Worm (Caenorhabditis elegans) whole organism, L3 larva: ENCODE data around the gene M163.9.

Experiments
- R02D3.7 ChIP-seq: fragments of 150-350 bp; optimal IDR thresholded peaks from 2 replicates; lab custom pipeline; 2014; ENCODE audit warnings: missing biosample characterization, missing genetic modification characterization
- ZK546.5 ChIP-seq: sonication (generic microtip); optimal IDR thresholded peaks from 2 replicates; lab custom pipeline; 2017; ENCODE audit warnings: missing biosample characterization, missing genetic modification characterization
- aly-2 ChIP-seq: fragments of 150-350 bp; optimal IDR thresholded peaks from 2 replicates; lab custom pipeline; 2014; ENCODE audit warnings: missing biosample characterization, missing genetic modification characterization
- ceh-28 ChIP-seq: fragments of 150-350 bp; optimal IDR thresholded peaks from 2 replicates; lab custom pipeline; 2014; ENCODE audit warnings: missing biosample characterization, missing genetic modification reagents, missing genetic modification characterization
- ceh-82 ChIP-seq: fragments of 150-350 bp; optimal IDR thresholded peaks from 2 replicates; lab custom pipeline; 2014; ENCODE audit warnings: missing biosample characterization, missing genetic modification characterization
- egl-27 ChIP-seq: sonication (generic microtip); optimal IDR thresholded peaks from 4 replicates; lab custom pipeline; 2017; ENCODE audit warnings: missing biosample characterization, missing genetic modification reagents, missing genetic modification characterization
- egl-5 ChIP-seq: fragments of 150-350 bp; optimal IDR thresholded peaks from 2 replicates; lab custom pipeline; 2017; ENCODE audit warnings: missing biosample characterization, missing genetic modification reagents, missing genetic modification characterization, inconsistent platforms
- elt-1 ChIP-seq: fragments of 150-350 bp; optimal IDR thresholded peaks from 2 replicates; lab custom pipeline; 2014; ENCODE audit warnings: missing biosample characterization, missing genetic modification characterization
- elt-2 ChIP-seq: sonication (generic microtip); optimal IDR thresholded peaks from 2 replicates; lab custom pipeline; 2016; ENCODE audit warnings: missing genetic modification reagents, mild to moderate bottlenecking, missing genetic modification characterization, missing compliant biosample characterization
- elt-3 ChIP-seq, 3 experiments: fragments of 150-350 bp in 1 of 3; sonication (generic microtip) in 2 of 3; optimal IDR thresholded peaks; 2 replicates in 2 of 3; 4 replicates in 1 of 3; lab custom pipeline; 2014 to 2017; ENCODE audit warnings: missing biosample characterization in 3 of 3, missing genetic modification characterization in 3 of 3
- eor-1 ChIP-seq, 2 experiments: fragments of 150-350 bp; optimal IDR thresholded peaks; 2 replicates each; lab custom pipeline; 2014 to 2018; ENCODE audit warnings: missing biosample characterization in 2 of 2, missing genetic modification characterization in 2 of 2
- fkh-10 ChIP-seq: sonication (generic microtip); optimal IDR thresholded peaks from 2 replicates; lab custom pipeline; 2017; ENCODE audit warnings: missing biosample characterization, missing genetic modification reagents, missing genetic modification characterization
- fos-1 ChIP-seq: fragments of 150-350 bp; optimal IDR thresholded peaks from 2 replicates; lab custom pipeline; 2014; ENCODE audit warnings: missing biosample characterization, missing genetic modification characterization
- hmg-11 ChIP-seq: sonication (generic microtip); optimal IDR thresholded peaks from 2 replicates; lab custom pipeline; 2016; ENCODE audit warnings: missing genetic modification characterization, missing compliant biosample characterization
- jun-1 ChIP-seq: fragments of 150-350 bp; optimal IDR thresholded peaks from 2 replicates; lab custom pipeline; 2014; ENCODE audit warnings: missing biosample characterization, missing genetic modification reagents, missing genetic modification characterization
- lin-39 ChIP-seq: fragments of 150-350 bp; optimal IDR thresholded peaks from 2 replicates; lab custom pipeline; 2018; ENCODE audit warnings: missing biosample characterization, missing genetic modification reagents, missing genetic modification characterization
- lsy-12 ChIP-seq: sonication (generic microtip); optimal IDR thresholded peaks from 2 replicates; lab custom pipeline; 2016; ENCODE audit warnings: mild to moderate bottlenecking, missing genetic modification characterization, missing compliant biosample characterization
- mdl-1 ChIP-seq: fragments of 150-350 bp; optimal IDR thresholded peaks from 2 replicates; lab custom pipeline; 2014; ENCODE audit warnings: missing biosample characterization, missing genetic modification characterization
- mml-1 ChIP-seq: fragments of 150-350 bp; sonication (generic microtip); optimal IDR thresholded peaks from 3 replicates; lab custom pipeline; 2014; ENCODE audit warnings: missing biosample characterization, missing genetic modification characterization
- nfya-1 ChIP-seq: sonication (generic microtip); optimal IDR thresholded peaks from 2 replicates; lab custom pipeline; 2017; ENCODE audit warnings: missing genetic modification characterization, mild to moderate bottlenecking, missing compliant biosample characterization, antibody characterized with exemption, moderate library complexity; ENCODE audit not compliant: insufficient read depth
- nhr-11 ChIP-seq: fragments of 150-350 bp; optimal IDR thresholded peaks from 2 replicates; lab custom pipeline; 2014; ENCODE audit warnings: missing biosample characterization, missing genetic modification characterization
- nhr-12 ChIP-seq: fragments of 150-350 bp; optimal IDR thresholded peaks from 2 replicates; lab custom pipeline; 2014; ENCODE audit warnings: missing biosample characterization, missing genetic modification characterization
- nhr-23 ChIP-seq: fragments of 150-350 bp; optimal IDR thresholded peaks from 2 replicates; lab custom pipeline; 2014; ENCODE audit warnings: missing biosample characterization, missing genetic modification reagents, missing genetic modification characterization
- nhr-237 ChIP-seq: fragments of 150-350 bp; optimal IDR thresholded peaks from 2 replicates; lab custom pipeline; 2014; ENCODE audit warnings: missing biosample characterization, missing genetic modification characterization
- nhr-25 ChIP-seq: sonication (generic microtip); optimal IDR thresholded peaks from 2 replicates; lab custom pipeline; 2017; ENCODE audit warnings: missing biosample characterization, missing genetic modification characterization
- nhr-43 ChIP-seq: sonication (generic microtip); optimal IDR thresholded peaks from 2 replicates; lab custom pipeline; 2016; ENCODE audit warnings: mild to moderate bottlenecking, missing genetic modification characterization, missing compliant biosample characterization; ENCODE audit not compliant: poor library complexity, severe bottlenecking
- nhr-67 ChIP-seq: fragments of 150-350 bp; optimal IDR thresholded peaks from 2 replicates; lab custom pipeline; 2014; ENCODE audit warnings: missing biosample characterization, missing genetic modification characterization
- pha-4 ChIP-seq: fragments of 150-350 bp; optimal IDR thresholded peaks from 2 replicates; lab custom pipeline; 2014; ENCODE audit warnings: missing biosample characterization, missing genetic modification reagents, missing genetic modification characterization
- skn-1 ChIP-seq: fragments of 150-350 bp; optimal IDR thresholded peaks from 2 replicates; lab custom pipeline; 2014; ENCODE audit warnings: missing biosample characterization, missing genetic modification characterization
- snpc-4 ChIP-seq: fragments of 150-350 bp; optimal IDR thresholded peaks from 2 replicates; lab custom pipeline; 2014; ENCODE audit warnings: missing biosample characterization, missing genetic modification characterization
- tbx-2 ChIP-seq: sonication (generic microtip); optimal IDR thresholded peaks from 2 replicates; lab custom pipeline; 2016; ENCODE audit warnings: mild to moderate bottlenecking, missing genetic modification characterization, missing compliant biosample characterization
- unc-39 ChIP-seq: sonication (generic microtip); optimal IDR thresholded peaks from 4 replicates; lab custom pipeline; 2017; ENCODE audit warnings: missing biosample characterization, missing genetic modification characterization
- unc-62 ChIP-seq: fragments of 150-350 bp; sonication (generic microtip); optimal IDR thresholded peaks from 4 replicates; lab custom pipeline; 2014; ENCODE audit warnings: missing biosample characterization, missing genetic modification reagents, missing genetic modification characterization
- ztf-11 ChIP-seq: fragments of 150-350 bp; optimal IDR thresholded peaks from 2 replicates; lab custom pipeline; 2014; ENCODE audit warnings: missing biosample characterization, missing genetic modification characterization
- ztf-4 ChIP-seq: fragments of 150-350 bp; optimal IDR thresholded peaks from 2 replicates; lab custom pipeline; 2014; ENCODE audit warnings: missing biosample characterization, missing genetic modification characterization

Gene M163.9

DNA sequence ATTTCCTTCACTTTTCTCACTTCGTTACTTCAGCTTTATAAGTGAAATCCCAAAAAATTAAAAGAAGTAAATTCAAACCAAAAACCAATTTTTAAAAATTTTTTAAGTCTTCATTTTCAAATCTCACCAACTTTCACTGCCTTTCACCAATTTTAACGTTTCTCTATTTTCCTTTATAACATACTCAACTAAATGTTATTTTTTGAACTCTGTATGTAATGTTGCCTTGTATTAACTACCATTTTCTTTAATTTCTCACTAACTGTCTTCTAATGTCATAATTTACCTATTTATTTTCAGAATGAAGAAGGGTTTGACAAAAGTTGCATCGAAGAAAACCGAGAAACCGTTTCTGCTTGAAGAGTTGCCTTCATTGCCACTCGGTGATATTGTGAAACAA, 24.7 kb upstream of the M163.9 start, which contains the start of gene F23D12.4:
Gene F23D12.4 (plus strand): TSS at position 301 of the 400 bp plus-strand sequence.
- no peak for TF ChIP-seq nfya-1
- no peak for TF ChIP-seq fkh-10 (GFP tag; lab: Kevin White, UChicago)
- no peak for TF ChIP-seq ceh-28 (tag; lab: Kevin White, UChicago)
- TF ChIP-seq nhr-11 (tag; lab: Kevin White, UChicago): no peak
- TF ChIP-seq fos-1 (tag; lab: Kevin White, UChicago): no peak
- TF ChIP-seq nhr-12 (tag; lab: Kevin White, UChicago): no peak
- TF ChIP-seq lin-39 (tag; lab: Kevin White, UChicago): no peak
- no peak for TF ChIP-seq tbx-2 (tag; lab: Kevin White, UChicago)
- no peak for TF ChIP-seq elt-3 (tag; optimal IDR thresholded peaks at IDR 0.05; lab: Kevin White, UChicago)
- no peak for TF ChIP-seq nhr-43 (tag; lab: Kevin White, UChicago)
- no peak for TF ChIP-seq ztf-11 (tag; lab: Kevin White, UChicago)
- no peak for TF ChIP-seq skn-1 (tag; lab: Kevin White, UChicago)
- TF ChIP-seq, all 47 proteins: peak for 0

ce11 chrX:14447498-14447897, 21.9 kb upstream of the M163.9 start:
- TF ChIP-seq nhr-67 (tag; lab: Kevin White, UChicago): no peak
- TF ChIP-seq aly-2: no peak
- TF ChIP-seq ZK546.5 (tag; lab: Kevin White, UChicago): no peak
- TF ChIP-seq skn-1 (tag; lab: Kevin White, UChicago): no peak
- no peak for TF ChIP-seq lsy-12 (tag; lab: Kevin White, UChicago)
- TF ChIP-seq ztf-4 (tag; lab: Kevin White, UChicago): no peak
- TF ChIP-seq eor-1 (tag; optimal IDR thresholded peaks at IDR 0.05; lab: Kevin White, UChicago): no peak
- no peak for TF ChIP-seq jun-1 (tag; lab: Kevin White, UChicago)
- no peak for TF ChIP-seq pha-4 (tag; lab: Kevin White, UChicago)
- TF ChIP-seq mml-1 (tag; lab: Kevin White, UChicago): no peak
- no peak for TF ChIP-seq fos-1 (tag; lab: Kevin White, UChicago)
- TF ChIP-seq hmg-11 (tag; lab: Kevin White, UChicago): no peak
- no peak for TF ChIP-seq R02D3.7
- no peak for TF ChIP-seq unc-62 (GFP tag; lab: Kevin White, UChicago)
- no peak for TF ChIP-seq tbx-2 (tag; lab: Kevin White, UChicago)
- TF ChIP-seq ceh-28 (tag; lab: Kevin White, UChicago): no peak
- TF ChIP-seq fkh-10 (GFP tag; lab: Kevin White, UChicago): no peak
- no peak for TF ChIP-seq mdl-1
- no peak for TF ChIP-seq nhr-25 (tag; lab: Kevin White, UChicago)

ce11 chrX:14447910-14448309, 21.5 kb upstream of the M163.9 start, which contains the start of gene jmjd-3.2:
jmjd-3.2 (plus strand) TSS chrX:14448210.
- TF ChIP-seq egl-27: no peak
- no peak for TF ChIP-seq elt-1 (tag; lab: Kevin White, UChicago)
- TF ChIP-seq snpc-4 (tag; lab: Kevin White, UChicago): no peak
- no peak for TF ChIP-seq R02D3.7
- TF ChIP-seq nhr-67 (tag; lab: Kevin White, UChicago): no peak
- TF ChIP-seq nhr-237 (tag; lab: Kevin White, UChicago): no peak
- TF ChIP-seq ceh-82 (tag; lab: Kevin White, UChicago): no peak
- no peak for TF ChIP-seq elt-2 (tag; lab: Kevin White, UChicago)
- no peak for TF ChIP-seq fos-1 (tag; lab: Kevin White, UChicago)
- TF ChIP-seq aly-2: no peak
- no peak for TF ChIP-seq nhr-23 (tag; lab: Kevin White, UChicago)

DNA sequence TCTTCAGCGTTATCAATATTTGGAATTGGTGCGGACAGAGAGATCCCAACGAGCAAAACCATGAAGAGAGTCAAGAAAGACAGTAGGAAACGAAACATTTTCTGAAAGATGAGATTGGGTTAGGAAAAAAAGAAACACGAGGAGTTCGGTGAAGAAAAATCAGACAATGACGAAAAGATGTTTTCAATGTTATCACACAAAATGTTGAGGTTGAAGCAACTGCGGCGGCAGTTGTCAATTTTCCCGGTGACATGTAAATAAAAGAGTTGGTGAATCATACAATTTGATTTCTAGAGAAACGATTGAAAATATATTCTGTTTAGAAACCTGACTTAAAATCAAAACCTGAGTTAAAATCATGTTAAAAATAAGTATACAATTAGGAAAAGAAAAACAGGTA, 15.6 kb upstream of the M163.9 start, which contains the start of gene F23D12.7:
Gene F23D12.7 (minus strand): TSS at position 101 of the 400 bp plus-strand sequence.
- TF ChIP-seq elt-3 (tag; optimal IDR thresholded peaks at IDR 0.05; lab: Kevin White, UChicago): no peak
- TF ChIP-seq nfya-1: no peak
- TF ChIP-seq mdl-1: no peak
- no peak for TF ChIP-seq unc-62 (GFP tag; lab: Kevin White, UChicago)
- no peak for TF ChIP-seq elt-1 (tag; lab: Kevin White, UChicago)

DNA sequence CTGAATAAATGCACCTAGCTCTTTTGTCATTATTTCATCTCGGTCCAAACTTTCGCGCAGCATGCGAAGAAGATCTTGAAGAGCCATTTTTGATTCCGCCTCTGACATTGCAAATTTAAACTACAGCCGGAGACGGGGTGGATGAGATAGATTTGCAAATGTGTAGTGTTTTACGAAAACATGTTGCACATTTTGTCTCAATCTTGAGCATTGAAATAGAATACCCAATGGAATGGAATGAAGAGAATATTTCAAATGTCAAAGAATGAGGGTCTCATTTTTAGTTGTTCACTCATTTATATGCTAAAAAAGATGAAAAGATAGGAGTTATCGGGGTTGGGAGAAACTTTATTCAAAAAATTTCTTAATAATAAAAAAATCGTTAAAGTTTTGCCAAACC, 14.0 kb upstream of the M163.9 start, which contains the start of gene Y66C5A.1:
Gene Y66C5A.1 (minus strand): TSS at position 101 of the 400 bp plus-strand sequence.
- TF ChIP-seq hmg-11 (tag; lab: Kevin White, UChicago): no peak
- TF ChIP-seq unc-62 (GFP tag; lab: Kevin White, UChicago): no peak
- no peak for TF ChIP-seq egl-5 (tag; lab: Kevin White, UChicago)
- no peak for TF ChIP-seq unc-39 (tag; lab: Kevin White, UChicago)
- TF ChIP-seq elt-1 (tag; lab: Kevin White, UChicago): no peak
- TF ChIP-seq elt-3 (tag; optimal IDR thresholded peaks at IDR 0.05; lab: Kevin White, UChicago): no peak
- TF ChIP-seq snpc-4 (tag; lab: Kevin White, UChicago): no peak
- TF ChIP-seq mdl-1: no peak
- TF ChIP-seq ZK546.5 (tag; lab: Kevin White, UChicago): no peak
- no peak for TF ChIP-seq ztf-11 (tag; lab: Kevin White, UChicago)
- no peak for TF ChIP-seq jun-1 (tag; lab: Kevin White, UChicago)
- TF ChIP-seq mml-1 (tag; lab: Kevin White, UChicago): no peak
- TF ChIP-seq nfya-1: no peak
- no peak for TF ChIP-seq nhr-23 (tag; lab: Kevin White, UChicago)
- no peak for TF ChIP-seq egl-27
